Fruit fly (Drosophila melanogaster) whole organism, embryonic: ENCODE data around the gene CG15728.

ENCODE experiments used
- Atf6 ChIP-seq: fragments of 200-800 bp; sonication (Bioruptor generic); IDR thresholded peaks from 2 replicates; pipeline ENCODE4 v1.3.6; 2022; ENCODE audit warnings: missing biosample characterization, missing genetic modification characterization
- CG10274 ChIP-seq: fragments of 200-800 bp; sonication (Bioruptor generic); optimal IDR thresholded peaks from 3 replicates; lab custom pipeline; 2017; ENCODE audit warnings: missing biosample characterization, mild to moderate bottlenecking, missing genetic modification characterization
- CG10543 ChIP-seq: fragments of 200-800 bp; sonication (Bioruptor generic); optimal IDR thresholded peaks from 3 replicates; lab custom pipeline; 2017; ENCODE audit warnings: missing biosample characterization, mild to moderate bottlenecking, missing genetic modification characterization, moderate library complexity
- CG11560 ChIP-seq: fragments of 200-800 bp; sonication (Bioruptor generic); IDR thresholded peaks from 3 replicates; pipeline ENCODE4 v1.3.6; 2022; ENCODE audit warnings: missing biosample characterization, missing genetic modification characterization
- CG1233 ChIP-seq: fragments of 200-800 bp; sonication (Bioruptor generic); optimal IDR thresholded peaks from 4 replicates; lab custom pipeline; 2018; ENCODE audit warnings: missing biosample characterization, mild to moderate bottlenecking, missing genetic modification characterization
- CG12744 ChIP-seq: fragments of 200-800 bp; sonication (Bioruptor generic); optimal IDR thresholded peaks from 2 replicates; lab custom pipeline; 2016; ENCODE audit warnings: missing biosample characterization, missing genetic modification characterization
- CG14014 ChIP-seq: fragments of 200-800 bp; sonication (Bioruptor generic); IDR thresholded peaks from 2 replicates; pipeline ENCODE4 v1.3.6; 2022; ENCODE audit warnings: missing biosample characterization, missing genetic modification characterization
- CG14667 ChIP-seq: fragments of 200-800 bp; sonication (Bioruptor generic); IDR thresholded peaks from 2 replicates; pipeline ENCODE4 v1.3.6; 2022; ENCODE audit warnings: missing biosample characterization, missing genetic modification characterization
- CG15011 ChIP-seq: fragments of 200-800 bp; sonication (Bioruptor generic); optimal IDR thresholded peaks from 3 replicates; lab custom pipeline; 2018; ENCODE audit warnings: missing biosample characterization, mild to moderate bottlenecking, missing genetic modification characterization
- CG15479 ChIP-seq: fragments of 200-800 bp; sonication (Bioruptor generic); optimal IDR thresholded peaks from 3 replicates; lab custom pipeline; 2019; ENCODE audit warnings: missing biosample characterization, mild to moderate bottlenecking, missing genetic modification characterization, moderate library complexity
- CG1832 ChIP-seq: fragments of 200-800 bp; sonication (Bioruptor generic); optimal IDR thresholded peaks from 2 replicates; lab custom pipeline; 2017; ENCODE audit warnings: missing biosample characterization, mild to moderate bottlenecking, missing genetic modification characterization, inconsistent platforms
- CG30431 ChIP-seq: fragments of 200-800 bp; sonication (Bioruptor generic); optimal IDR thresholded peaks from 2 replicates; lab custom pipeline; 2017; ENCODE audit warnings: missing biosample characterization, missing genetic modification characterization
- CG3163 ChIP-seq: fragments of 200-800 bp; sonication (Bioruptor generic); optimal IDR thresholded peaks from 3 replicates; lab custom pipeline; 2016; ENCODE audit warnings: missing biosample characterization, missing genetic modification characterization
- CG33213 ChIP-seq: fragments of 200-800 bp; sonication (Bioruptor generic); optimal IDR thresholded peaks from 3 replicates; lab custom pipeline; 2016; ENCODE audit warnings: missing biosample characterization, missing genetic modification characterization
- CG3407 ChIP-seq: fragments of 200-800 bp; sonication (Bioruptor generic); optimal IDR thresholded peaks from 2 replicates; lab custom pipeline; 2018; ENCODE audit warnings: missing biosample characterization, mild to moderate bottlenecking, missing genetic modification characterization
- CG34376 ChIP-seq: fragments of 200-800 bp; sonication (Bioruptor generic); optimal IDR thresholded peaks from 2 replicates; lab custom pipeline; 2018; ENCODE audit warnings: missing biosample characterization, mild to moderate bottlenecking, missing genetic modification characterization
- CG34422 ChIP-seq: fragments of 200-800 bp; sonication (Bioruptor generic); IDR thresholded peaks from 3 replicates; pipeline ENCODE4 v1.3.6; 2022; ENCODE audit warnings: missing biosample characterization, missing genetic modification characterization
- CG6765 ChIP-seq: fragments of 200-800 bp; sonication (Bioruptor generic); optimal IDR thresholded peaks from 3 replicates; lab custom pipeline; 2017; ENCODE audit warnings: missing biosample characterization, mild to moderate bottlenecking, missing genetic modification characterization
- CG6791 ChIP-seq: fragments of 200-800 bp; sonication (Bioruptor generic); IDR thresholded peaks from 3 replicates; pipeline ENCODE4 v1.3.6; 2022; ENCODE audit warnings: missing biosample characterization, missing genetic modification characterization; ENCODE audit not compliant: partially characterized antibody
- CG8388 ChIP-seq: fragments of 200-800 bp; sonication (Bioruptor generic); optimal IDR thresholded peaks from 2 replicates; lab custom pipeline; 2019; ENCODE audit warnings: missing biosample characterization, mild to moderate bottlenecking, missing genetic modification characterization, moderate library complexity
- CoRest ChIP-seq: fragments of 200-800 bp; sonication (Bioruptor generic); optimal IDR thresholded peaks from 3 replicates; lab custom pipeline; 2018; ENCODE audit warnings: missing biosample characterization, mild to moderate bottlenecking, missing genetic modification characterization, moderate library complexity
- Deaf1 ChIP-seq: fragments of 200-800 bp; optimal IDR thresholded peaks from 3 replicates; lab custom pipeline; 2019; ENCODE audit warnings: missing biosample characterization, mild to moderate bottlenecking, missing genetic modification characterization, moderate library complexity
- Dip3 ChIP-seq: fragments of 200-800 bp; sonication (Bioruptor generic); optimal IDR thresholded peaks from 3 replicates; lab custom pipeline; 2016; ENCODE audit warnings: missing biosample characterization, missing genetic modification characterization
- Ets65A ChIP-seq: fragments of 200-800 bp; sonication (Bioruptor generic); peaks from one replicate; lab custom pipeline; 2016; ENCODE audit warnings: missing biosample characterization, missing genetic modification characterization
- Fer1 ChIP-seq: fragments of 200-800 bp; sonication (Bioruptor generic); optimal IDR thresholded peaks from 2 replicates; lab custom pipeline; 2017; ENCODE audit warnings: missing biosample characterization, mild to moderate bottlenecking, missing genetic modification characterization
- HmgD ChIP-seq: fragments of 200-800 bp; sonication (Bioruptor generic); optimal IDR thresholded peaks from 3 replicates; lab custom pipeline; 2016; ENCODE audit warnings: missing biosample characterization, missing genetic modification characterization
- Med ChIP-seq: fragments of 200-800 bp; sonication (Bioruptor generic); peaks from one replicate; lab custom pipeline; 2016; ENCODE audit warnings: missing biosample characterization, missing genetic modification characterization, mild to moderate bottlenecking, inconsistent platforms, moderate library complexity
- Sry-δ ChIP-seq: fragments of 200-800 bp; sonication (Bioruptor generic); optimal IDR thresholded peaks from 2 replicates; lab custom pipeline; 2016; ENCODE audit warnings: missing biosample characterization, missing genetic modification characterization
- abd-A ChIP-seq: fragments of 200-800 bp; sonication (Bioruptor generic); optimal IDR thresholded peaks from 3 replicates; lab custom pipeline; 2019; ENCODE audit warnings: missing biosample characterization, mild to moderate bottlenecking, missing genetic modification characterization, moderate library complexity
- cas ChIP-seq: fragments of 200-800 bp; sonication (Bioruptor generic); IDR thresholded peaks from 2 replicates; pipeline ENCODE4 v1.3.6; 2022; ENCODE audit warnings: missing biosample characterization, missing genetic modification characterization
- ci ChIP-seq: fragments of 200-800 bp; sonication (Bioruptor generic); IDR thresholded peaks from 3 replicates; pipeline ENCODE4 v1.3.6; 2022; ENCODE audit warnings: missing biosample characterization, missing genetic modification characterization
- crol ChIP-seq: fragments of 200-800 bp; sonication (Bioruptor generic); IDR thresholded peaks from 2 replicates; pipeline ENCODE4 v1.3.6; 2022; ENCODE audit warnings: missing biosample characterization, missing genetic modification characterization
- cwo ChIP-seq: fragments of 200-800 bp; sonication (Bioruptor generic); optimal IDR thresholded peaks from 3 replicates; lab custom pipeline; 2017; ENCODE audit warnings: missing biosample characterization, missing genetic modification characterization, mild to moderate bottlenecking, moderate library complexity, missing genetic modification reagents
- hb ChIP-seq: fragments of 200-800 bp; sonication (Bioruptor generic); IDR thresholded peaks from 3 replicates; pipeline ENCODE4 v1.3.6; 2022; ENCODE audit warnings: missing biosample characterization, missing genetic modification characterization; ENCODE audit not compliant: partially characterized antibody
- kni ChIP-seq: fragments of 200-800 bp; sonication (Bioruptor generic); optimal IDR thresholded peaks from 3 replicates; lab custom pipeline; 2017; ENCODE audit warnings: mild to moderate bottlenecking, missing biosample characterization, missing genetic modification reagents, missing genetic modification characterization
- lbe ChIP-seq: fragments of 200-800 bp; sonication (Bioruptor generic); optimal IDR thresholded peaks from 2 replicates; lab custom pipeline; 2016; ENCODE audit warnings: missing biosample characterization, mild to moderate bottlenecking, missing genetic modification characterization
- lmd ChIP-seq: fragments of 200-800 bp; sonication (Bioruptor generic); IDR thresholded peaks from 2 replicates; pipeline ENCODE4 v1.3.6; 2022; ENCODE audit warnings: missing biosample characterization, missing genetic modification characterization
- mirr ChIP-seq: fragments of 200-800 bp; sonication (Bioruptor generic); optimal IDR thresholded peaks from 3 replicates; lab custom pipeline; 2018; ENCODE audit warnings: missing biosample characterization, mild to moderate bottlenecking, missing genetic modification characterization
- nom ChIP-seq: fragments of 200-800 bp; sonication (Bioruptor generic); optimal IDR thresholded peaks from 2 replicates; lab custom pipeline; 2017; ENCODE audit warnings: missing biosample characterization, missing genetic modification characterization, mild to moderate bottlenecking, moderate library complexity, missing genetic modification reagents
- onecut ChIP-seq: fragments of 200-800 bp; sonication (Bioruptor generic); IDR thresholded peaks from 2 replicates; pipeline ENCODE4 v1.3.6; 2022; ENCODE audit warnings: missing biosample characterization, missing genetic modification characterization
- pfk ChIP-seq: fragments of 200-800 bp; sonication (Bioruptor generic); optimal IDR thresholded peaks from 2 replicates; lab custom pipeline; 2018; ENCODE audit warnings: missing biosample characterization, mild to moderate bottlenecking, missing genetic modification characterization, moderate library complexity
- pita ChIP-seq: fragments of 200-800 bp; sonication (Bioruptor generic); optimal IDR thresholded peaks from 2 replicates; lab custom pipeline; 2017; ENCODE audit warnings: missing biosample characterization, mild to moderate bottlenecking, missing genetic modification characterization
- pros ChIP-seq: fragments of 200-800 bp; sonication (Bioruptor generic); optimal IDR thresholded peaks from 3 replicates; lab custom pipeline; 2019; ENCODE audit warnings: missing biosample characterization, mild to moderate bottlenecking, missing genetic modification characterization, moderate library complexity
- pum ChIP-seq: fragments of 200-800 bp; sonication (Bioruptor generic); optimal IDR thresholded peaks from 2 replicates; lab custom pipeline; 2016; ENCODE audit warnings: missing biosample characterization, missing genetic modification characterization
- rib ChIP-seq: fragments of 200-800 bp; sonication (Bioruptor generic); IDR thresholded peaks from 2 replicates; pipeline ENCODE4 v1.3.6; 2022; ENCODE audit warnings: missing biosample characterization, missing genetic modification characterization
- sens ChIP-seq: fragments of 200-800 bp; sonication (Bioruptor generic); peaks from one replicate; lab custom pipeline; 2016; ENCODE audit warnings: missing biosample characterization, missing genetic modification characterization
- sob ChIP-seq: fragments of 200-800 bp; sonication (Bioruptor generic); IDR thresholded peaks from 2 replicates; pipeline ENCODE4 v1.3.6; 2022; ENCODE audit warnings: missing biosample characterization, missing genetic modification characterization
- tna ChIP-seq: fragments of 200-800 bp; sonication (Bioruptor generic); IDR thresholded peaks from 2 replicates; pipeline ENCODE4 v1.3.6; 2022; ENCODE audit warnings: missing biosample characterization, missing genetic modification characterization; ENCODE audit not compliant: partially characterized antibody
- trem ChIP-seq: fragments of 200-800 bp; optimal IDR thresholded peaks from 3 replicates; lab custom pipeline; 2019; ENCODE audit warnings: missing biosample characterization, mild to moderate bottlenecking, missing genetic modification characterization, moderate library complexity
- vvl ChIP-seq: fragments of 200-800 bp; sonication (Bioruptor generic); IDR thresholded peaks from 2 replicates; pipeline ENCODE4 v1.3.6; 2022; ENCODE audit warnings: missing biosample characterization, missing genetic modification characterization
- wek ChIP-seq: fragments of 200-800 bp; sonication (Bioruptor generic); optimal IDR thresholded peaks from 3 replicates; lab custom pipeline; 2018; ENCODE audit warnings: missing biosample characterization, mild to moderate bottlenecking, missing genetic modification characterization, moderate library complexity

The CG15728 gene

DNA sequence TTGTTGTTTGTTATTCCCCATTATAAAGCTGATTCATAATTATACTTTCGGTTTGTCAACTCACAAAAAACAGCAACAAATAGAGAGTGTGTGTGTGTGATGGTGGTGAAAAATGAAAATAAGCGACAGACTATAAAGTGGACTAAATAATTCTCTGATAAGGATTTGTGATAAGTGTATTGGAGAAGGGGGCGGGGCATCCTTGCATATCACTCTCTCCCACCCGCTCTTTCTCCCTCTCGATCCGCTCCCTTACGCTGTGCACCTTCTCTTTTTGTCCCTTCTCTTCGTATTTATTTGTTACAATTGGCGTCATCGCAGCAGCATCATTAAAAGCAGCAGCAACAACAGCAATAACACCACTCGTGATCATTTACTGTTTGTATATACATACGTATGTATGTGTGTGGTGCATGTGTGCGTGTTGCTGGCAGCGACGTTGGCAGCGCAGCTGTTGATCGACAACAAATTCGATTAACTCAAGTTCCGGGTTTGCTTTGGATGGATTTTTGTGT is 37.4 kb downstream of the CG15728 start:
- TF ChIP-seq pros (GFP tag; lab: Kevin White, UChicago): peak; percentile 73
- TF ChIP-seq CG11560 (tag; lab: Robert Waterston, UW): no peak
- peak; percentile 35; the same call in 1 of the 2 replicates for TF ChIP-seq vvl (GFP tag; lab: Robert Waterston, UW)
- no peak for TF ChIP-seq sob (GFP tag; lab: Robert Waterston, UW)
- peak; percentile 83 for TF ChIP-seq CG3163 (GFP tag; lab: Kevin White, UChicago)
- TF ChIP-seq pum (GFP tag; lab: Kevin White, UChicago): no peak
- TF ChIP-seq cas: no peak
- no peak for TF ChIP-seq CG30431 (GFP tag; lab: Kevin White, UChicago)
- peak; percentile 51 for TF ChIP-seq cwo
- TF ChIP-seq pita (GFP tag; lab: Kevin White, UChicago): no peak
- no peak for TF ChIP-seq CG6791 (GFP tag; lab: Robert Waterston, UW)
- TF ChIP-seq Atf6 (GFP tag; lab: Robert Waterston, UW): peak; percentile 12; the same call in 1 of the 2 replicates
- peak; percentile 26 for TF ChIP-seq wek
- TF ChIP-seq mirr: no peak
- TF ChIP-seq ci (GFP tag; lab: Robert Waterston, UW): no peak
- TF ChIP-seq kni: peak; percentile 53
- no peak for TF ChIP-seq CG34422
- no peak for TF ChIP-seq CG15011
- TF ChIP-seq CG33213 (GFP tag; lab: Kevin White, UChicago): no peak
- TF ChIP-seq hb: no peak
- TF ChIP-seq CG1832: no peak
- peak; percentile 45 for TF ChIP-seq lbe (GFP tag; lab: Kevin White, UChicago)
- no peak for TF ChIP-seq CG3407 (GFP tag; lab: Kevin White, UChicago)
- peak; percentile 63 for TF ChIP-seq sens (GFP tag; lab: Kevin White, UChicago)
- no peak for TF ChIP-seq CG14667
- peak; percentile 19 for TF ChIP-seq pfk
- no peak for TF ChIP-seq CG8388
- no peak for TF ChIP-seq CG1233
- TF ChIP-seq CG6765 (GFP tag; lab: Kevin White, UChicago): no peak
- no peak for TF ChIP-seq lmd (GFP tag; lab: Robert Waterston, UW)
- TF ChIP-seq nom: peak; percentile 29
- TF ChIP-seq CG10543 (GFP tag; lab: Kevin White, UChicago): peak; percentile 32
- TF ChIP-seq onecut (GFP tag; lab: Robert Waterston, UW): peak; percentile 5; the same call in 1 of the 2 replicates
- TF ChIP-seq CG14014 (GFP tag; lab: Robert Waterston, UW): no peak
- no peak for TF ChIP-seq Ets65A (GFP tag; lab: Kevin White, UChicago)
- TF ChIP-seq crol: peak; percentile 55
- peak; percentile 67 for TF ChIP-seq CG34376 (GFP tag; lab: Kevin White, UChicago)
- no peak for TF ChIP-seq HmgD (GFP tag; lab: Kevin White, UChicago)
- TF ChIP-seq Dip3: no peak
- TF ChIP-seq CG10274 (GFP tag; lab: Kevin White, UChicago): no peak
- TF ChIP-seq Fer1 (GFP tag; lab: Kevin White, UChicago): peak; percentile 6
- no peak for TF ChIP-seq CoRest
- TF ChIP-seq CG12744 (GFP tag; lab: Kevin White, UChicago): no peak
- TF ChIP-seq tna (GFP tag; lab: Robert Waterston, UW): 0 out of 2 replicates have a peak, but pooled peaks have one; percentile 24
- TF ChIP-seq trem (tag; lab: Kevin White, UChicago): peak; percentile 11
- TF ChIP-seq abd-A (tag; lab: Kevin White, UChicago): peak; percentile 69
- TF ChIP-seq Deaf1 (tag; lab: Kevin White, UChicago): peak; percentile 8
- peak; percentile 33 for TF ChIP-seq Med (GFP tag; lab: Kevin White, UChicago)
- no peak for TF ChIP-seq Sry-δ (GFP tag; lab: Kevin White, UChicago)
- peak; percentile 56 for TF ChIP-seq CG15479 (GFP tag; lab: Kevin White, UChicago)
- no peak for TF ChIP-seq rib (GFP tag; lab: Robert Waterston, UW)
